Fruit fly (Drosophila melanogaster) whole organism, prepupa: ENCODE measurements around the gene Had1.

ENCODE experiments used
- CG10631 ChIP-seq: fragments of 200-800 bp; sonication (Bioruptor generic); optimal IDR thresholded peaks from 2 replicates; lab custom pipeline; 2016; ENCODE audit warnings: missing biosample characterization, missing genetic modification characterization
- CG10669 ChIP-seq: fragments of 200-800 bp; sonication (Bioruptor generic); optimal IDR thresholded peaks from 3 replicates; lab custom pipeline; 2018; ENCODE audit warnings: missing biosample characterization, mild to moderate bottlenecking, missing genetic modification characterization, moderate library complexity
- CG11762 ChIP-seq: fragments of 200-800 bp; sonication (Bioruptor generic); optimal IDR thresholded peaks from 3 replicates; lab custom pipeline; 2016; ENCODE audit warnings: missing biosample characterization, missing genetic modification characterization; ENCODE audit not compliant: insufficient read depth
- CG11902 ChIP-seq: fragments of 200-800 bp; sonication (Bioruptor generic); optimal IDR thresholded peaks from 3 replicates; lab custom pipeline; 2016; ENCODE audit warnings: missing biosample characterization, missing genetic modification characterization
- CG15336 ChIP-seq: fragments of 200-800 bp; sonication (Bioruptor generic); IDR thresholded peaks from 2 replicates; pipeline ENCODE4 v1.3.6; 2022; ENCODE audit warnings: missing biosample characterization, missing genetic modification characterization
- CG1621 ChIP-seq: fragments of 200-800 bp; sonication (Bioruptor generic); optimal IDR thresholded peaks from 3 replicates; lab custom pipeline; 2018; ENCODE audit warnings: missing biosample characterization, mild to moderate bottlenecking, missing genetic modification characterization
- CG3032 ChIP-seq: fragments of 200-800 bp; optimal IDR thresholded peaks from 2 replicates; lab custom pipeline; 2019; ENCODE audit warnings: missing biosample characterization, mild to moderate bottlenecking, missing genetic modification characterization, moderate library complexity
- CG31627 ChIP-seq: fragments of 200-800 bp; sonication (Bioruptor generic); optimal IDR thresholded peaks from 3 replicates; lab custom pipeline; 2016; ENCODE audit warnings: missing biosample characterization, missing genetic modification characterization
- CG32006 ChIP-seq: fragments of 200-800 bp; sonication (Bioruptor generic); optimal IDR thresholded peaks from 3 replicates; lab custom pipeline; 2017; ENCODE audit warnings: missing biosample characterization, mild to moderate bottlenecking, missing genetic modification characterization
- CG34406 ChIP-seq: fragments of 200-800 bp; sonication (Bioruptor generic); optimal IDR thresholded peaks from 3 replicates; lab custom pipeline; 2016; ENCODE audit warnings: missing biosample characterization, missing genetic modification characterization
- CG3919 ChIP-seq: fragments of 200-800 bp; sonication (Bioruptor generic); optimal IDR thresholded peaks from 3 replicates; lab custom pipeline; 2016; ENCODE audit warnings: missing biosample characterization, missing genetic modification characterization
- CG4318 ChIP-seq: fragments of 200-800 bp; sonication (Bioruptor generic); optimal IDR thresholded peaks from 3 replicates; lab custom pipeline; 2017; ENCODE audit warnings: missing biosample characterization, mild to moderate bottlenecking, missing genetic modification characterization
- CG6163 ChIP-seq: fragments of 200-800 bp; sonication (Bioruptor generic); IDR thresholded peaks from 3 replicates; pipeline ENCODE4 v1.3.6; 2022; ENCODE audit warnings: missing biosample characterization, missing genetic modification characterization
- CG6276 ChIP-seq: fragments of 200-800 bp; sonication (Bioruptor generic); optimal IDR thresholded peaks from 2 replicates; lab custom pipeline; 2017; ENCODE audit warnings: missing biosample characterization, mild to moderate bottlenecking, missing genetic modification characterization
- CG6792 ChIP-seq: fragments of 200-800 bp; sonication (Bioruptor generic); optimal IDR thresholded peaks from 3 replicates; lab custom pipeline; 2016; ENCODE audit warnings: missing biosample characterization, missing genetic modification characterization
- CG6808 ChIP-seq: fragments of 200-800 bp; sonication (Bioruptor generic); optimal IDR thresholded peaks from 3 replicates; lab custom pipeline; 2017; ENCODE audit warnings: missing biosample characterization, missing genetic modification characterization, mild to moderate bottlenecking, moderate library complexity, missing genetic modification reagents
- CG6854 ChIP-seq: fragments of 200-800 bp; sonication (Bioruptor generic); optimal IDR thresholded peaks from 2 replicates; lab custom pipeline; 2017; ENCODE audit warnings: missing biosample characterization, mild to moderate bottlenecking, missing genetic modification characterization
- CG8632 ChIP-seq: fragments of 200-800 bp; sonication (Bioruptor generic); optimal IDR thresholded peaks from 3 replicates; lab custom pipeline; 2016; ENCODE audit warnings: missing biosample characterization, missing genetic modification characterization
- Eip75B ChIP-seq: fragments of 200-800 bp; sonication (Bioruptor generic); optimal IDR thresholded peaks from 3 replicates; lab custom pipeline; 2016; ENCODE audit warnings: missing biosample characterization, missing genetic modification characterization
- Eip78C ChIP-seq: fragments of 200-800 bp; sonication (Bioruptor generic); peaks from one replicate; lab custom pipeline; 2016; ENCODE audit warnings: missing biosample characterization, missing genetic modification characterization
- Eip93F ChIP-seq: fragments of 200-800 bp; sonication (Bioruptor generic); optimal IDR thresholded peaks from 2 replicates; lab custom pipeline; 2016; ENCODE audit warnings: missing biosample characterization, mild to moderate bottlenecking, missing genetic modification characterization
- Ets21C ChIP-seq: fragments of 200-800 bp; sonication (Bioruptor generic); optimal IDR thresholded peaks from 3 replicates; lab custom pipeline; 2016; ENCODE audit warnings: missing biosample characterization, missing genetic modification characterization
- Ets96B ChIP-seq: fragments of 200-800 bp; optimal IDR thresholded peaks from 2 replicates; lab custom pipeline; 2019; ENCODE audit warnings: missing biosample characterization, mild to moderate bottlenecking, missing genetic modification characterization, moderate library complexity
- Gug ChIP-seq: fragments of 200-800 bp; sonication (Bioruptor generic); IDR thresholded peaks from 2 replicates; pipeline ENCODE4 v1.3.6; 2022; ENCODE audit warnings: missing biosample characterization, missing genetic modification characterization
- Hr38 ChIP-seq: sonication (Bioruptor generic); optimal IDR thresholded peaks from 2 replicates; lab custom pipeline; 2016; ENCODE audit warnings: missing biosample characterization, missing genetic modification characterization
- Hr4 ChIP-seq: fragments of 200-800 bp; sonication (Bioruptor generic); optimal IDR thresholded peaks from 3 replicates; lab custom pipeline; 2016; ENCODE audit warnings: missing biosample characterization, missing genetic modification characterization
- Met ChIP-seq: fragments of 200-800 bp; sonication (Bioruptor generic); optimal IDR thresholded peaks from 3 replicates; lab custom pipeline; 2016; ENCODE audit warnings: missing biosample characterization, missing genetic modification characterization
- OdsH ChIP-seq: fragments of 200-800 bp; sonication (Bioruptor generic); optimal IDR thresholded peaks from 3 replicates; lab custom pipeline; 2016; ENCODE audit warnings: missing biosample characterization, missing genetic modification characterization
- Smox ChIP-seq: fragments of 200-800 bp; sonication (Bioruptor generic); optimal IDR thresholded peaks from 3 replicates; lab custom pipeline; 2016; ENCODE audit warnings: missing biosample characterization, missing genetic modification characterization
- Sox102F ChIP-seq: fragments of 200-800 bp; sonication (Bioruptor generic); optimal IDR thresholded peaks from 2 replicates; lab custom pipeline; 2016; ENCODE audit warnings: missing biosample characterization, mild to moderate bottlenecking, missing genetic modification characterization
- Sox14 ChIP-seq: fragments of 200-800 bp; sonication (Bioruptor generic); optimal IDR thresholded peaks from 3 replicates; lab custom pipeline; 2016; ENCODE audit warnings: missing biosample characterization, missing genetic modification characterization
- Sox15 ChIP-seq: fragments of 200-800 bp; sonication (Bioruptor generic); optimal IDR thresholded peaks from 3 replicates; lab custom pipeline; 2016; ENCODE audit warnings: missing biosample characterization, missing genetic modification characterization
- achi ChIP-seq: fragments of 200-800 bp; sonication (Bioruptor generic); optimal IDR thresholded peaks from 3 replicates; lab custom pipeline; 2016; ENCODE audit warnings: missing biosample characterization, missing genetic modification characterization
- acj6 ChIP-seq: fragments of 200-800 bp; sonication (Bioruptor generic); optimal IDR thresholded peaks from 3 replicates; lab custom pipeline; 2016; ENCODE audit warnings: missing biosample characterization, missing genetic modification characterization
- cyc ChIP-seq: fragments of 200-800 bp; sonication (Bioruptor generic); optimal IDR thresholded peaks from 3 replicates; lab custom pipeline; 2016; ENCODE audit warnings: missing biosample characterization, missing genetic modification characterization
- dac ChIP-seq: fragments of 200-800 bp; sonication (Bioruptor generic); optimal IDR thresholded peaks from 2 replicates; lab custom pipeline; 2017; ENCODE audit warnings: missing biosample characterization, mild to moderate bottlenecking, missing genetic modification characterization
- dsx ChIP-seq: fragments of 200-800 bp; optimal IDR thresholded peaks from 3 replicates; lab custom pipeline; 2019; ENCODE audit warnings: missing biosample characterization, mild to moderate bottlenecking, missing genetic modification characterization, moderate library complexity; ENCODE audit not compliant: poor library complexity, severe bottlenecking
- eg ChIP-seq: fragments of 200-800 bp; sonication (Bioruptor generic); IDR thresholded peaks from 3 replicates; pipeline ENCODE4 v1.3.6; 2022; ENCODE audit warnings: missing biosample characterization, missing genetic modification characterization
- esn ChIP-seq: fragments of 200-800 bp; sonication (Bioruptor generic); optimal IDR thresholded peaks from 2 replicates; lab custom pipeline; 2016; ENCODE audit warnings: missing biosample characterization, mild to moderate bottlenecking, missing genetic modification characterization, moderate library complexity
- fd59A ChIP-seq: fragments of 200-800 bp; sonication (Bioruptor generic); optimal IDR thresholded peaks from 2 replicates; lab custom pipeline; 2017; ENCODE audit warnings: missing biosample characterization, mild to moderate bottlenecking, missing genetic modification characterization, missing genetic modification reagents
- fd85E ChIP-seq: fragments of 200-800 bp; sonication (Bioruptor generic); optimal IDR thresholded peaks from 3 replicates; lab custom pipeline; 2016; ENCODE audit warnings: missing biosample characterization, missing genetic modification characterization
- lz ChIP-seq: fragments of 200-800 bp; sonication (Bioruptor generic); optimal IDR thresholded peaks from 3 replicates; lab custom pipeline; 2016; ENCODE audit warnings: missing biosample characterization, missing genetic modification characterization
- net ChIP-seq: fragments of 200-800 bp; sonication (Bioruptor generic); optimal IDR thresholded peaks from 3 replicates; lab custom pipeline; 2016; ENCODE audit warnings: missing biosample characterization, missing genetic modification characterization
- pdm3 ChIP-seq: fragments of 200-800 bp; sonication (Bioruptor generic); optimal IDR thresholded peaks from 3 replicates; lab custom pipeline; 2016; ENCODE audit warnings: missing biosample characterization, missing genetic modification characterization
- spab ChIP-seq: fragments of 200-800 bp; sonication (Bioruptor generic); optimal IDR thresholded peaks from 2 replicates; lab custom pipeline; 2017; ENCODE audit warnings: missing biosample characterization, mild to moderate bottlenecking, missing genetic modification characterization, missing genetic modification reagents
- svp ChIP-seq: fragments of 200-800 bp; sonication (Bioruptor generic); peaks from one replicate; lab custom pipeline; 2016; ENCODE audit warnings: missing biosample characterization, missing genetic modification characterization
- topi ChIP-seq: fragments of 200-800 bp; sonication (Bioruptor generic); optimal IDR thresholded peaks from 3 replicates; lab custom pipeline; 2016; ENCODE audit warnings: missing biosample characterization, missing genetic modification characterization
- vri ChIP-seq: fragments of 200-800 bp; sonication (Bioruptor generic); optimal IDR thresholded peaks from 3 replicates; lab custom pipeline; 2016; ENCODE audit warnings: missing biosample characterization, mild to moderate bottlenecking, missing genetic modification characterization

Gene Had1

dm6 chrX:16286083-16286666, 22.3 kb downstream of the Had1 start, which contains the start of gene UQCR-14 (continued):
- peak; percentile 6 for TF ChIP-seq CG10631 (GFP tag; lab: Kevin White, UChicago)
- TF ChIP-seq spab (GFP tag; lab: Kevin White, UChicago): no peak
- TF ChIP-seq acj6 (GFP tag; lab: Kevin White, UChicago): no peak
- no peak for TF ChIP-seq eg (GFP tag; lab: Robert Waterston, UW)
- peak; percentile 19 for TF ChIP-seq achi (GFP tag; lab: Kevin White, UChicago)
- TF ChIP-seq Hr38 (GFP tag; lab: Kevin White, UChicago): no peak
- TF ChIP-seq OdsH: no peak
- TF ChIP-seq dac: no peak
- TF ChIP-seq pdm3 (GFP tag; lab: Kevin White, UChicago): no peak
- TF ChIP-seq CG10669 (GFP tag; lab: Kevin White, UChicago): no peak
- TF ChIP-seq Gug: no peak
- no peak for TF ChIP-seq Ets96B
- TF ChIP-seq CG1621 (tag; lab: Kevin White, UChicago): peak; percentile 12
- TF ChIP-seq CG11762 (GFP tag; lab: Kevin White, UChicago): no peak
- peak; percentile 10 for TF ChIP-seq Sox102F (GFP tag; lab: Kevin White, UChicago)
- peak; percentile 46 for TF ChIP-seq esn
- peak; percentile 43 for TF ChIP-seq topi (GFP tag; lab: Kevin White, UChicago)
- no peak for TF ChIP-seq CG6854 (GFP tag; lab: Kevin White, UChicago)
- no peak for TF ChIP-seq CG6808 (GFP tag; lab: Kevin White, UChicago)
- no peak for TF ChIP-seq CG6276
- TF ChIP-seq Ets21C (GFP tag; lab: Kevin White, UChicago): no peak
- no peak for TF ChIP-seq CG6792 (GFP tag; lab: Kevin White, UChicago)
- no peak for TF ChIP-seq CG4318 (GFP tag; lab: Kevin White, UChicago)
- TF ChIP-seq CG8632 (GFP tag; lab: Kevin White, UChicago): no peak
- no peak for TF ChIP-seq CG11902 (GFP tag; lab: Kevin White, UChicago)
- TF ChIP-seq net (GFP tag; lab: Kevin White, UChicago): no peak
- TF ChIP-seq CG6163: no peak
- TF ChIP-seq Hr4 (GFP tag; lab: Kevin White, UChicago): no peak
- no peak for TF ChIP-seq fd59A (GFP tag; lab: Kevin White, UChicago)
- TF ChIP-seq Smox (GFP tag; lab: Kevin White, UChicago): no peak
- TF ChIP-seq CG3919 (GFP tag; lab: Kevin White, UChicago): no peak
- TF ChIP-seq Met (GFP tag; lab: Kevin White, UChicago): no peak
- TF ChIP-seq lz (GFP tag; lab: Kevin White, UChicago): peak; percentile 9
- no peak for TF ChIP-seq fd85E (GFP tag; lab: Kevin White, UChicago)

DNA sequence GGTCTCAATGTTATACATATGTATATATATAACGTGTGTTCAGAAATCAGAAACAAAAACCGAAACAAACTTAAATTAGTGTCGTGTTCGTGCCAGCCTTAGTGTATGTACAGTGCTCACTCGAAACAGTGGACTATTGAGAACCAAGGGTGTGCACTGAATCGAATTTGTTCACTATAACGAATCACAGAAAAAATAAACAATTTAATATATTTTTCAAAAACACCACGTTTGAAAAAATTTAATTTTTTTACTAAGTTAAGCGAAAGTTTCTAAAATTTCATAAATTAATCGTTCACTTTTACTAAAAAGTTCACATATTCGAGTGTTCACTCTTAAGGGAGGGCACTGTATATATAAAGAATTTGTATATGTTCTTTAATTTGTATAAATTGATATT, 23.3 kb downstream of the Had1 start:
- TF ChIP-seq Eip75B (peak; percentile 18), acj6 (GFP tag; lab: Kevin White, UChicago) (peak; percentile 17), Sox14 (GFP tag; lab: Kevin White, UChicago) (no peak), svp (GFP tag; lab: Kevin White, UChicago) (peak; percentile 83), CG34406 (GFP tag; lab: Kevin White, UChicago) (peak; percentile 17), vri (peak; percentile 7), CG10631 (GFP tag; lab: Kevin White, UChicago) (peak; percentile 11), CG32006 (no peak), cyc (no peak), CG6808 (GFP tag; lab: Kevin White, UChicago) (no peak), pdm3 (GFP tag; lab: Kevin White, UChicago) (peak; percentile 27), Met (GFP tag; lab: Kevin White, UChicago) (peak; percentile 43), Eip78C (peak; percentile 79), esn (peak; percentile 46), CG11762 (GFP tag; lab: Kevin White, UChicago) (no peak), CG3032 (tag; lab: Kevin White, UChicago) (no peak), Hr4 (GFP tag; lab: Kevin White, UChicago) (peak; percentile 9), Smox (GFP tag; lab: Kevin White, UChicago) (peak; percentile 34), topi (GFP tag; lab: Kevin White, UChicago) (peak; percentile 34), fd85E (GFP tag; lab: Kevin White, UChicago) (no peak), lz (GFP tag; lab: Kevin White, UChicago) (peak; percentile 20), dsx (GFP tag; lab: Kevin White, UChicago) (no peak), Sox15 (no peak), Gug (no peak), CG6792 (GFP tag; lab: Kevin White, UChicago) (peak; percentile 20), Eip93F (GFP tag; lab: Kevin White, UChicago) (no peak), net (GFP tag; lab: Kevin White, UChicago) (no peak), CG15336 (no peak), CG4318 (GFP tag; lab: Kevin White, UChicago) (no peak), OdsH (peak; percentile 38), CG31627 (GFP tag; lab: Kevin White, UChicago) (peak; percentile 19)
